Worm (Caenorhabditis elegans) whole organism, young adult: ENCODE measurements around the gene K10G6.9.
A peak's percentile ranks its signal among the peaks of the same experiment; 100 is the strongest.

Experiments used
- B0035.1 ChIP-seq: sonication (generic microtip); optimal IDR thresholded peaks from 2 replicates; lab custom pipeline; 2016; ENCODE audit warnings: missing genetic modification characterization, mild to moderate bottlenecking, missing compliant biosample characterization, missing genotype, missing genetic modification reagents
- F22D6.2 ChIP-seq: sonication (generic microtip); optimal IDR thresholded peaks from 2 replicates; lab custom pipeline; 2016; ENCODE audit warnings: mild to moderate bottlenecking, missing genetic modification characterization, missing compliant biosample characterization
- F23B12.7 ChIP-seq: sonication (generic microtip); optimal IDR thresholded peaks from 2 replicates; lab custom pipeline; 2017; ENCODE audit warnings: missing genetic modification characterization, mild to moderate bottlenecking, missing compliant biosample characterization, antibody characterized with exemption, moderate library complexity; ENCODE audit not compliant: insufficient read depth
- F49E8.2 ChIP-seq: sonication (generic microtip); optimal IDR thresholded peaks from 3 replicates; lab custom pipeline; 2017; ENCODE audit warnings: missing genetic modification characterization, mild to moderate bottlenecking, missing compliant biosample characterization, antibody characterized with exemption, moderate library complexity; ENCODE audit not compliant: insufficient read depth
- F55B11.4 ChIP-seq: sonication (generic microtip); optimal IDR thresholded peaks from 2 replicates; lab custom pipeline; 2016; ENCODE audit warnings: missing compliant biosample characterization, missing genetic modification characterization, borderline replicate concordance; ENCODE audit not compliant: insufficient read depth
- F57A8.1 ChIP-seq: fragments of 200-800 bp; sonication (Bioruptor generic); optimal IDR thresholded peaks from 2 replicates; lab custom pipeline; 2018; ENCODE audit warnings: mild to moderate bottlenecking, missing genetic modification characterization, moderate library complexity, missing compliant biosample characterization
- T26A5.8 ChIP-seq: sonication (generic microtip); optimal IDR thresholded peaks from 2 replicates; lab custom pipeline; 2016; ENCODE audit warnings: missing genetic modification characterization, missing compliant biosample characterization
- Y56A3A.18 ChIP-seq: fragments of 200-800 bp; sonication (Bioruptor generic); IDR thresholded peaks from 2 replicates; pipeline ENCODE4 v1.3.6; 2022; ENCODE audit warnings: missing genetic modification reagents, missing genetic modification characterization, missing compliant biosample characterization
- Y79H2A.3 ChIP-seq: fragments of 200-800 bp; sonication (Bioruptor generic); conservative IDR thresholded peaks from 2 replicates; pipeline ENCODE4 v1.3.6; 2022; ENCODE audit warnings: missing genetic modification reagents, missing genetic modification characterization, missing compliant biosample characterization
- aptf-2 ChIP-seq: fragments of 200-800 bp; sonication (Bioruptor generic); conservative IDR thresholded peaks from 2 replicates; pipeline ENCODE4 v1.3.6; 2022; ENCODE audit warnings: missing genetic modification reagents, missing genetic modification characterization, missing compliant biosample characterization
- aptf-3 ChIP-seq: fragments of 200-800 bp; sonication (Bioruptor generic); IDR thresholded peaks from 2 replicates; pipeline ENCODE4 v1.3.6; 2022; ENCODE audit warnings: missing genetic modification characterization, missing compliant biosample characterization
- attf-3 ChIP-seq: fragments of 200-800 bp; sonication (Bioruptor generic); conservative IDR thresholded peaks from 2 replicates; pipeline ENCODE4 v1.3.6; 2022; ENCODE audit warnings: missing genetic modification reagents, missing genetic modification characterization, missing compliant biosample characterization
- bed-2 ChIP-seq: fragments of 200-800 bp; sonication (Bioruptor generic); IDR thresholded peaks from 2 replicates; pipeline ENCODE4 v1.3.6; 2022; ENCODE audit warnings: missing genetic modification reagents, missing genetic modification characterization, missing compliant biosample characterization
- cebp-2 ChIP-seq: fragments of 200-800 bp; sonication (Bioruptor generic); IDR thresholded peaks from 2 replicates; pipeline ENCODE4 v1.3.6; 2022; ENCODE audit warnings: missing genetic modification characterization, missing compliant biosample characterization
- ceh-100 ChIP-seq: fragments of 200-800 bp; sonication (Bioruptor generic); IDR thresholded peaks from 2 replicates; pipeline ENCODE4 v1.3.6; 2022; ENCODE audit warnings: missing genetic modification reagents, missing genetic modification characterization, missing compliant biosample characterization
- ceh-27 ChIP-seq: fragments of 200-800 bp; sonication (Bioruptor generic); optimal IDR thresholded peaks from 2 replicates; lab custom pipeline; 2018; ENCODE audit warnings: mild to moderate bottlenecking, missing genetic modification characterization, moderate library complexity, missing compliant biosample characterization
- ceh-40 ChIP-seq: fragments of 200-800 bp; sonication (Bioruptor generic); IDR thresholded peaks from 2 replicates; pipeline ENCODE4 v1.3.6; 2022; ENCODE audit warnings: missing genetic modification characterization, missing compliant biosample characterization
- ceh-58 ChIP-seq: fragments of 200-800 bp; sonication (Bioruptor generic); IDR thresholded peaks from 2 replicates; pipeline ENCODE4 v1.3.6; 2022; ENCODE audit warnings: missing genetic modification characterization, missing compliant biosample characterization
- chd-7 ChIP-seq: sonication (generic microtip); optimal IDR thresholded peaks from 2 replicates; lab custom pipeline; 2016; ENCODE audit warnings: mild to moderate bottlenecking, missing genetic modification characterization, moderate library complexity, missing compliant biosample characterization
- die-1 ChIP-seq: sonication (generic microtip); optimal IDR thresholded peaks from 2 replicates; lab custom pipeline; 2016; ENCODE audit warnings: missing genotype, mild to moderate bottlenecking, missing genetic modification characterization, missing compliant biosample characterization
- dox-1 ChIP-seq: fragments of 200-800 bp; sonication (Bioruptor generic); IDR thresholded peaks from 2 replicates; pipeline ENCODE4 v1.3.6; 2022; ENCODE audit warnings: missing genetic modification reagents, missing genetic modification characterization, missing compliant biosample characterization
- egrh-3 ChIP-seq: fragments of 200-800 bp; sonication (Bioruptor generic); IDR thresholded peaks from 2 replicates; pipeline ENCODE4 v1.3.6; 2022; ENCODE audit warnings: missing genetic modification reagents, missing genetic modification characterization, missing compliant biosample characterization
- ets-4 ChIP-seq: fragments of 200-800 bp; sonication (Bioruptor generic); optimal IDR thresholded peaks from 2 replicates; lab custom pipeline; 2018; ENCODE audit warnings: mild to moderate bottlenecking, missing genetic modification characterization, missing compliant biosample characterization
- hmg-1.2 ChIP-seq: fragments of 200-800 bp; sonication (Bioruptor generic); IDR thresholded peaks from 2 replicates; pipeline ENCODE4 v1.3.6; 2022; ENCODE audit warnings: missing genetic modification reagents, missing genetic modification characterization, missing compliant biosample characterization
- lin-26 ChIP-seq: fragments of 200-800 bp; sonication (Bioruptor generic); IDR thresholded peaks from 2 replicates; pipeline ENCODE4 v1.3.6; 2022; ENCODE audit warnings: missing genetic modification reagents, missing genetic modification characterization, missing compliant biosample characterization
- lsy-27 ChIP-seq: sonication (generic microtip); optimal IDR thresholded peaks from 2 replicates; lab custom pipeline; 2017; ENCODE audit warnings: missing genetic modification characterization, mild to moderate bottlenecking, missing compliant biosample characterization, antibody characterized with exemption, missing genotype, borderline replicate concordance; ENCODE audit not compliant: insufficient read depth
- mcd-1 ChIP-seq: fragments of 200-800 bp; sonication (Bioruptor generic); IDR thresholded peaks from 2 replicates; pipeline ENCODE4 v1.3.6; 2022; ENCODE audit warnings: missing genetic modification reagents, missing genetic modification characterization, missing compliant biosample characterization
- mes-4 ChIP-seq: sonication (generic microtip); optimal IDR thresholded peaks from 2 replicates; lab custom pipeline; 2016; ENCODE audit warnings: missing genotype, missing genetic modification characterization, missing compliant biosample characterization
- nfya-2 ChIP-seq: fragments of 200-800 bp; sonication (Bioruptor generic); IDR thresholded peaks from 2 replicates; pipeline ENCODE4 v1.3.6; 2022; ENCODE audit warnings: missing genetic modification reagents, missing genetic modification characterization, missing compliant biosample characterization
- nfyb-1 ChIP-seq: fragments of 200-800 bp; sonication (Bioruptor generic); IDR thresholded peaks from 2 replicates; pipeline ENCODE4 v1.3.6; 2022; ENCODE audit warnings: missing genetic modification reagents, missing genetic modification characterization, missing compliant biosample characterization
- nhr-120 ChIP-seq: fragments of 200-800 bp; sonication (Bioruptor generic); IDR thresholded peaks from 2 replicates; pipeline ENCODE4 v1.3.6; 2022; ENCODE audit warnings: missing genetic modification characterization, missing compliant biosample characterization
- nhr-90 ChIP-seq: sonication (generic microtip); optimal IDR thresholded peaks from 2 replicates; lab custom pipeline; 2016; ENCODE audit warnings: missing genotype, mild to moderate bottlenecking, missing genetic modification characterization, missing compliant biosample characterization
- snpc-1.3 ChIP-seq: sonication (generic microtip); optimal IDR thresholded peaks from 2 replicates; lab custom pipeline; 2017; ENCODE audit warnings: missing genetic modification characterization, mild to moderate bottlenecking, missing compliant biosample characterization, antibody characterized with exemption, moderate library complexity, missing genotype, missing genetic modification reagents; ENCODE audit not compliant: insufficient read depth
- snpc-3.4 ChIP-seq: sonication (generic microtip); optimal IDR thresholded peaks from 2 replicates; lab custom pipeline; 2017; ENCODE audit warnings: missing genetic modification characterization, mild to moderate bottlenecking, missing compliant biosample characterization, antibody characterized with exemption, moderate library complexity, missing genotype, missing genetic modification reagents
- snpc-4 ChIP-seq, 5 experiments: fragments of 150-350 bp in 1 of 5; sonication (generic microtip) in 4 of 5; optimal IDR thresholded peaks; 2 replicates each; lab custom pipeline; 2014 to 2018; ENCODE audit warnings: missing genetic modification characterization in 5 of 5, missing biosample characterization in 3 of 5, antibody characterized with exemption in 2 of 5, mild to moderate bottlenecking in 2 of 5, missing compliant biosample characterization in 2 of 5, missing genotype in 2 of 5, moderate library complexity in 2 of 5, missing genetic modification reagents in 1 of 5
- sptf-2 ChIP-seq: fragments of 200-800 bp; sonication (Bioruptor generic); optimal IDR thresholded peaks from 2 replicates; lab custom pipeline; 2018; ENCODE audit warnings: mild to moderate bottlenecking, missing genetic modification characterization, missing compliant biosample characterization
- tbp1 ChIP-seq: fragments of 200-800 bp; sonication (Bioruptor generic); optimal IDR thresholded peaks from 2 replicates; lab custom pipeline; 2018; ENCODE audit warnings: mild to moderate bottlenecking, missing genetic modification characterization, missing compliant biosample characterization
- tbx-9 ChIP-seq: sonication (generic microtip); optimal IDR thresholded peaks from 2 replicates; lab custom pipeline; 2016; ENCODE audit warnings: borderline replicate concordance, missing genetic modification characterization, inconsistent platforms, missing compliant biosample characterization
- unc-62 ChIP-seq: fragments of 150-350 bp; optimal IDR thresholded peaks from 2 replicates; lab custom pipeline; 2014; ENCODE audit warnings: missing biosample characterization, missing genetic modification reagents, missing genetic modification characterization
- zfh-2 ChIP-seq: fragments of 200-800 bp; sonication (Bioruptor generic); conservative IDR thresholded peaks from 2 replicates; pipeline ENCODE4 v1.3.6; 2022; ENCODE audit warnings: missing genetic modification reagents, missing genetic modification characterization, missing compliant biosample characterization
- ztf-18 ChIP-seq: sonication (generic microtip); optimal IDR thresholded peaks from 2 replicates; lab custom pipeline; 2016; ENCODE audit warnings: missing genotype, mild to moderate bottlenecking, missing genetic modification characterization, missing compliant biosample characterization

Gene K10G6.9

ce11 chrII:3996005-3996404, 23.9 kb downstream of the K10G6.9 start, which contains the start of gene clc-22:
Gene clc-22 (minus strand): TSS chrII:3996075.
- no peak for TF ChIP-seq nhr-90 (tag; lab: Kevin White, UChicago)
- TF ChIP-seq lsy-27 (tag; lab: Kevin White, UChicago) = no peak
- TF ChIP-seq lin-26 (GFP tag; lab: Robert Waterston, UW) = no peak
- TF ChIP-seq F49E8.2 = no peak
- no peak for TF ChIP-seq attf-3
- no peak for TF ChIP-seq bed-2 (GFP tag; lab: Robert Waterston, UW)
- no peak for TF ChIP-seq ceh-40 (GFP tag; lab: Robert Waterston, UW)
- TF ChIP-seq snpc-3.4 (tag; lab: Kevin White, UChicago) = no peak
- no peak for TF ChIP-seq chd-7 (tag; lab: Kevin White, UChicago)
- TF ChIP-seq mes-4 (tag; lab: Kevin White, UChicago) = no peak
- no peak for TF ChIP-seq tbp1 (GFP tag; lab: Kevin White, UChicago)
- TF ChIP-seq zfh-2 (GFP tag; lab: Robert Waterston, UW) = no peak
- TF ChIP-seq nfya-2 (GFP tag; lab: Robert Waterston, UW) = no peak

ce11 chrII:3999537-3999936, 27.5 kb downstream of the K10G6.9 start:
- 0 out of 2 replicates have a peak, but pooled peaks have one; percentile 36 for TF ChIP-seq dox-1 (GFP tag; lab: Robert Waterston, UW)
- no peak for TF ChIP-seq Y56A3A.18 (GFP tag; lab: Robert Waterston, UW)
- no peak for TF ChIP-seq snpc-4 (GFP tag; optimal IDR thresholded peaks at IDR 0.05; lab: Kevin White, UChicago)
- no peak for TF ChIP-seq snpc-4 (tag; optimal IDR thresholded peaks at IDR 0.05; lab: Kevin White, UChicago)
- no peak for TF ChIP-seq nfyb-1 (GFP tag; lab: Robert Waterston, UW)
- TF ChIP-seq ztf-18 = no peak
- TF ChIP-seq F23B12.7 (tag; lab: Kevin White, UChicago) = no peak
- TF ChIP-seq F22D6.2 = no peak
- no peak for TF ChIP-seq nhr-120 (GFP tag; lab: Robert Waterston, UW)
- TF ChIP-seq zfh-2 (GFP tag; lab: Robert Waterston, UW) = peak; percentile 74
- TF ChIP-seq ceh-58 (GFP tag; lab: Robert Waterston, UW) = no peak
- 0 out of 2 replicates have a peak, but pooled peaks have one; percentile 54 for TF ChIP-seq aptf-2 (GFP tag; lab: Robert Waterston, UW)
- TF ChIP-seq egrh-3 (GFP tag; lab: Robert Waterston, UW) = peak; percentile 11; the same call in 1 of the 2 replicates
- TF ChIP-seq snpc-1.3 (tag; lab: Kevin White, UChicago) = no peak

- TF ChIP-seq sptf-2 (GFP tag; lab: Kevin White, UChicago) = no peak
- TF ChIP-seq ets-4 (GFP tag; lab: Kevin White, UChicago) = no peak
- TF ChIP-seq unc-62 = no peak
- TF ChIP-seq ceh-27 = no peak
- no peak for TF ChIP-seq die-1 (tag; lab: Kevin White, UChicago)
- no peak for TF ChIP-seq ceh-40 (GFP tag; lab: Robert Waterston, UW)
- TF ChIP-seq Y79H2A.3 (GFP tag; lab: Robert Waterston, UW) = no peak
- TF ChIP-seq aptf-3 = no peak
Observed at ce11 chrII:4000430-4000829, 28.4 kb downstream of the K10G6.9 start.

ce11 chrII:4002134-4002533, 30.1 kb downstream of the K10G6.9 start:
- TF ChIP-seq cebp-2 (no peak), lsy-27 (tag; lab: Kevin White, UChicago) (no peak), chd-7 (tag; lab: Kevin White, UChicago) (no peak), T26A5.8 (tag; lab: Kevin White, UChicago) (no peak), tbx-9 (tag; lab: Kevin White, UChicago) (no peak), hmg-1.2 (GFP tag; lab: Robert Waterston, UW) (no peak), B0035.1 (tag; lab: Kevin White, UChicago) (no peak), mcd-1 (GFP tag; lab: Robert Waterston, UW) (no peak), bed-2 (GFP tag; lab: Robert Waterston, UW) (no peak), Y56A3A.18 (GFP tag; lab: Robert Waterston, UW) (no peak), ceh-100 (GFP tag; lab: Robert Waterston, UW) (no peak), F57A8.1 (GFP tag; lab: Kevin White, UChicago) (no peak), ceh-40 (GFP tag; lab: Robert Waterston, UW) (no peak), lin-26 (GFP tag; lab: Robert Waterston, UW) (no peak), F55B11.4 (tag; lab: Kevin White, UChicago) (no peak)
